Worm (Caenorhabditis elegans) whole organism, L1 larva: ENCODE measurements around the gene sth-1.
A peak's percentile ranks its signal among the peaks of the same experiment; 100 is the strongest.

Experiments used
- C04F5.9 ChIP-seq: sonication (generic microtip); optimal IDR thresholded peaks from 2 replicates; lab custom pipeline; 2016; ENCODE audit warnings: missing genetic modification characterization, missing compliant biosample characterization
- F16B12.6 ChIP-seq: fragments of 150-350 bp; optimal IDR thresholded peaks from 2 replicates; lab custom pipeline; 2014; ENCODE audit warnings: missing biosample characterization, missing genetic modification characterization
- Y116A8C.19 ChIP-seq: sonication (generic microtip); optimal IDR thresholded peaks from 2 replicates; lab custom pipeline; 2016; ENCODE audit warnings: missing compliant biosample characterization, missing genetic modification characterization, borderline replicate concordance
- ama-1 ChIP-seq: fragments of 150-350 bp; optimal IDR thresholded peaks from 2 replicates; lab custom pipeline; 2014
- blmp-1 ChIP-seq: fragments of 150-350 bp; optimal IDR thresholded peaks from 2 replicates; lab custom pipeline; 2014; ENCODE audit warnings: missing biosample characterization, missing genetic modification characterization
- ceh-63 ChIP-seq: fragments of 200-800 bp; sonication (Bioruptor generic); optimal IDR thresholded peaks from 2 replicates; lab custom pipeline; 2018; ENCODE audit warnings: mild to moderate bottlenecking, missing genetic modification characterization, missing compliant biosample characterization
- ceh-82 ChIP-seq, 3 experiments: fragments of 150-350 bp in 1 of 3; sonication (generic microtip) in 2 of 3; optimal IDR thresholded peaks; 2 replicates each; lab custom pipeline; 2014 to 2017; ENCODE audit warnings: missing biosample characterization in 3 of 3, missing genetic modification characterization in 3 of 3
- ceh-88 ChIP-seq: fragments of 200-800 bp; sonication (Bioruptor generic); IDR thresholded peaks from 2 replicates; pipeline ENCODE4 v1.3.6; 2022; ENCODE audit warnings: missing genetic modification characterization, missing compliant biosample characterization
- dpl-1 ChIP-seq, 3 experiments: fragments of 150-350 bp in 2 of 3; sonication (generic microtip) in 1 of 3; optimal IDR thresholded peaks; 2 replicates each; lab custom pipeline; 2014 to 2017; ENCODE audit warnings: missing biosample characterization in 3 of 3, missing genetic modification characterization in 3 of 3, missing genetic modification reagents in 3 of 3
- dsc-1 ChIP-seq: sonication (generic microtip); optimal IDR thresholded peaks from 2 replicates; lab custom pipeline; 2016; ENCODE audit warnings: mild to moderate bottlenecking, missing genetic modification characterization, missing compliant biosample characterization
- efl-1 ChIP-seq, 4 experiments: fragments of 150-350 bp; optimal IDR thresholded peaks in 3 of 4; peaks in 1 of 4; 1 replicate in 1 of 4; 2 replicates in 3 of 4; lab custom pipeline; 2014; ENCODE audit warnings: missing biosample characterization in 2 of 4, missing genetic modification characterization in 2 of 4, missing genetic modification reagents in 2 of 4
- elt-3 ChIP-seq, 6 experiments: fragments of 150-350 bp in 1 of 6; sonication (generic microtip); optimal IDR thresholded peaks; 2 replicates each; lab custom pipeline; 2017 to 2018; ENCODE audit warnings: missing biosample characterization in 6 of 6, missing genetic modification characterization in 6 of 6, inconsistent platforms in 1 of 6
- ets-5 ChIP-seq: fragments of 200-800 bp; sonication (Bioruptor generic); IDR thresholded peaks from 2 replicates; pipeline ENCODE4 v1.3.6; 2022; ENCODE audit warnings: missing genetic modification characterization, missing compliant biosample characterization
- fkh-10 ChIP-seq: sonication (generic microtip); optimal IDR thresholded peaks from 2 replicates; lab custom pipeline; 2017; ENCODE audit warnings: missing biosample characterization, missing genetic modification reagents, missing genetic modification characterization
- fkh-4 ChIP-seq: sonication (generic microtip); optimal IDR thresholded peaks from 2 replicates; lab custom pipeline; 2016; ENCODE audit warnings: missing compliant biosample characterization, missing genetic modification characterization, borderline replicate concordance
- fkh-8 ChIP-seq: sonication (generic microtip); optimal IDR thresholded peaks from 2 replicates; lab custom pipeline; 2016; ENCODE audit warnings: mild to moderate bottlenecking, missing genetic modification characterization, missing compliant biosample characterization
- fos-1 ChIP-seq: fragments of 150-350 bp; optimal IDR thresholded peaks from 2 replicates; lab custom pipeline; 2014; ENCODE audit warnings: missing biosample characterization, missing genetic modification characterization
- grh-1 ChIP-seq: fragments of 200-800 bp; sonication (Bioruptor generic); IDR thresholded peaks from 2 replicates; pipeline ENCODE4 v1.3.6; 2022; ENCODE audit warnings: missing genetic modification reagents, missing genetic modification characterization, missing compliant biosample characterization
- hpl-2 ChIP-seq: fragments of 150-350 bp; optimal IDR thresholded peaks from 2 replicates; lab custom pipeline; 2014; ENCODE audit warnings: missing biosample characterization, missing genetic modification reagents, missing genetic modification characterization
- irx-1 ChIP-seq: sonication (generic microtip); optimal IDR thresholded peaks from 2 replicates; lab custom pipeline; 2016; ENCODE audit warnings: missing genetic modification characterization, missing compliant biosample characterization
- jun-1 ChIP-seq: fragments of 150-350 bp; optimal IDR thresholded peaks from 2 replicates; lab custom pipeline; 2014; ENCODE audit warnings: missing biosample characterization, missing genetic modification reagents, missing genetic modification characterization
- lin-13 ChIP-seq: fragments of 150-350 bp; optimal IDR thresholded peaks from 2 replicates; lab custom pipeline; 2014; ENCODE audit warnings: missing biosample characterization, missing genetic modification reagents, missing genetic modification characterization
- lin-14 ChIP-seq: fragments of 200-800 bp; sonication (Bioruptor generic); optimal IDR thresholded peaks from 2 replicates; lab custom pipeline; 2018; ENCODE audit warnings: mild to moderate bottlenecking, missing genetic modification characterization, moderate library complexity, missing compliant biosample characterization
- lin-15B ChIP-seq: fragments of 150-350 bp; sonication (generic microtip); optimal IDR thresholded peaks from 3 replicates; lab custom pipeline; 2014; ENCODE audit warnings: missing biosample characterization, missing genetic modification characterization
- lin-35 ChIP-seq, 2 experiments: fragments of 150-350 bp; optimal IDR thresholded peaks; 2 replicates each; lab custom pipeline; 2014; ENCODE audit warnings: missing biosample characterization in 2 of 2, missing genetic modification characterization in 2 of 2, missing genetic modification reagents in 2 of 2
- lin-39 ChIP-seq: fragments of 150-350 bp; optimal IDR thresholded peaks from 2 replicates; lab custom pipeline; 2014; ENCODE audit warnings: missing biosample characterization, missing genetic modification reagents, missing genetic modification characterization
- lsy-2 ChIP-seq, 2 experiments: fragments of 150-350 bp; optimal IDR thresholded peaks; 2 replicates each; lab custom pipeline; 2014; ENCODE audit warnings: missing biosample characterization in 2 of 2, missing genetic modification characterization in 2 of 2
- mef-2 ChIP-seq: fragments of 150-350 bp; optimal IDR thresholded peaks from 2 replicates; lab custom pipeline; 2014; ENCODE audit warnings: missing biosample characterization, missing genetic modification characterization
- mep-1 ChIP-seq: fragments of 150-350 bp; optimal IDR thresholded peaks from 2 replicates; lab custom pipeline; 2014; ENCODE audit warnings: missing biosample characterization, missing genetic modification characterization
- nhr-11 ChIP-seq: fragments of 150-350 bp; optimal IDR thresholded peaks from 2 replicates; lab custom pipeline; 2014; ENCODE audit warnings: missing biosample characterization, missing genetic modification characterization
- nhr-12 ChIP-seq: sonication (generic microtip); optimal IDR thresholded peaks from 2 replicates; lab custom pipeline; 2017; ENCODE audit warnings: missing biosample characterization, missing genetic modification characterization
- nhr-19 ChIP-seq: fragments of 200-800 bp; sonication (Bioruptor generic); conservative IDR thresholded peaks from 2 replicates; pipeline ENCODE4 v1.3.6; 2022; ENCODE audit warnings: missing genetic modification characterization, missing compliant biosample characterization
- nhr-20 ChIP-seq: sonication (generic microtip); optimal IDR thresholded peaks from 2 replicates; lab custom pipeline; 2016; ENCODE audit warnings: mild to moderate bottlenecking, missing genetic modification characterization, missing compliant biosample characterization
- nhr-237 ChIP-seq: fragments of 150-350 bp; optimal IDR thresholded peaks from 2 replicates; lab custom pipeline; 2014; ENCODE audit warnings: missing biosample characterization, missing genetic modification characterization
- nhr-47 ChIP-seq: sonication (generic microtip); optimal IDR thresholded peaks from 2 replicates; lab custom pipeline; 2016; ENCODE audit warnings: mild to moderate bottlenecking, missing genetic modification characterization, moderate library complexity, missing compliant biosample characterization
- nhr-76 ChIP-seq: sonication (generic microtip); optimal IDR thresholded peaks from 2 replicates; lab custom pipeline; 2017; ENCODE audit warnings: missing biosample characterization, missing genetic modification characterization
- nhr-77 ChIP-seq: fragments of 150-350 bp; optimal IDR thresholded peaks from 2 replicates; lab custom pipeline; 2014; ENCODE audit warnings: missing biosample characterization, missing genetic modification characterization
- nhr-84 ChIP-seq: sonication (generic microtip); optimal IDR thresholded peaks from 2 replicates; lab custom pipeline; 2017; ENCODE audit warnings: missing biosample characterization, missing genetic modification characterization
- nhr-85 ChIP-seq: sonication (generic microtip); peaks from one replicate; lab custom pipeline; 2016; ENCODE audit warnings: missing genetic modification characterization, inconsistent platforms, missing compliant biosample characterization
- nhr-90 ChIP-seq: sonication (generic microtip); optimal IDR thresholded peaks from 2 replicates; lab custom pipeline; 2016; ENCODE audit warnings: mild to moderate bottlenecking, missing genetic modification characterization, missing compliant biosample characterization; ENCODE audit not compliant: poor library complexity
- pag-3 ChIP-seq: sonication (generic microtip); optimal IDR thresholded peaks from 2 replicates; lab custom pipeline; 2017; ENCODE audit warnings: missing genetic modification characterization, mild to moderate bottlenecking, missing compliant biosample characterization, antibody characterized with exemption, borderline replicate concordance; ENCODE audit not compliant: insufficient read depth
- rnt-1 ChIP-seq: sonication (generic microtip); optimal IDR thresholded peaks from 2 replicates; lab custom pipeline; 2016; ENCODE audit warnings: mild to moderate bottlenecking, missing genetic modification characterization, moderate library complexity, missing compliant biosample characterization
- skn-1 ChIP-seq: fragments of 150-350 bp; optimal IDR thresholded peaks from 2 replicates; lab custom pipeline; 2014; ENCODE audit warnings: missing biosample characterization, missing genetic modification characterization
- snpc-4 ChIP-seq: fragments of 150-350 bp; optimal IDR thresholded peaks from 2 replicates; lab custom pipeline; 2014; ENCODE audit warnings: missing biosample characterization, missing genetic modification characterization
- snu-23 ChIP-seq: sonication (generic microtip); optimal IDR thresholded peaks from 2 replicates; lab custom pipeline; 2016; ENCODE audit warnings: missing genetic modification characterization, missing compliant biosample characterization
- sox-4 ChIP-seq: sonication (generic microtip); optimal IDR thresholded peaks from 2 replicates; lab custom pipeline; 2016; ENCODE audit warnings: missing genetic modification characterization, missing compliant biosample characterization
- swsn-7 ChIP-seq: sonication (generic microtip); optimal IDR thresholded peaks from 2 replicates; lab custom pipeline; 2016; ENCODE audit warnings: missing genetic modification characterization, missing compliant biosample characterization
- tbx-2 ChIP-seq: sonication (generic microtip); optimal IDR thresholded peaks from 2 replicates; lab custom pipeline; 2016; ENCODE audit warnings: missing genetic modification characterization, missing compliant biosample characterization
- unc-130 ChIP-seq: fragments of 150-350 bp; optimal IDR thresholded peaks from 2 replicates; lab custom pipeline; 2017; ENCODE audit warnings: missing biosample characterization, missing genetic modification characterization, inconsistent platforms
- unc-62 ChIP-seq: fragments of 150-350 bp; optimal IDR thresholded peaks from 2 replicates; lab custom pipeline; 2014; ENCODE audit warnings: missing biosample characterization, missing genetic modification reagents, missing genetic modification characterization
- unc-86 ChIP-seq: sonication (generic microtip); optimal IDR thresholded peaks from 2 replicates; lab custom pipeline; 2016; ENCODE audit warnings: missing genetic modification characterization, missing compliant biosample characterization
- unc-98 ChIP-seq: fragments of 200-800 bp; sonication (Bioruptor generic); IDR thresholded peaks from 2 replicates; pipeline ENCODE4 v1.3.6; 2022; ENCODE audit warnings: missing genetic modification characterization, missing compliant biosample characterization
- ztf-11 ChIP-seq, 2 experiments: sonication (generic microtip); optimal IDR thresholded peaks; 2 replicates each; lab custom pipeline; 2016 to 2017; ENCODE audit warnings: missing genetic modification characterization in 2 of 2, missing biosample characterization in 1 of 2, missing compliant biosample characterization in 1 of 2
- ztf-4 ChIP-seq: fragments of 150-350 bp; optimal IDR thresholded peaks from 2 replicates; lab custom pipeline; 2014; ENCODE audit warnings: missing biosample characterization, missing genetic modification characterization

The sth-1 gene

ce11 chrV:8043664-8044063 lies 8.3 kb upstream of the sth-1 start (continued):
- TF ChIP-seq fkh-8 (no peak), nhr-77 (tag; lab: Kevin White, UChicago) (no peak), ama-1 (lab: Kevin White, UChicago) (no peak), ceh-63 (GFP tag; lab: Kevin White, UChicago) (no peak), jun-1 (tag; lab: Kevin White, UChicago) (no peak), nhr-12 (tag; lab: Kevin White, UChicago) (no peak), nhr-11 (tag; lab: Kevin White, UChicago) (no peak), mep-1 (tag; lab: Kevin White, UChicago) (peak; percentile 38), elt-3 (tag; optimal IDR thresholded peaks at IDR 0.05; lab: Kevin White, UChicago) (peak in 2 of 6 experiments; percentile 33 to 36), sox-4 (tag; lab: Kevin White, UChicago) (no peak), unc-130 (tag; lab: Kevin White, UChicago) (no peak), fkh-10 (no peak), unc-62 (no peak), grh-1 (no peak), dsc-1 (tag; lab: Kevin White, UChicago) (no peak), unc-86 (tag; lab: Kevin White, UChicago) (no peak), lin-35 (GFP tag; optimal IDR thresholded peaks at IDR 0.05; lab: Kevin White, UChicago) (no peak), rnt-1 (tag; lab: Kevin White, UChicago) (no peak), unc-98 (GFP tag; lab: Robert Waterston, UW) (no peak), nhr-237 (no peak), tbx-2 (no peak), snpc-4 (tag; lab: Kevin White, UChicago) (no peak), nhr-20 (peak; percentile 35), lin-39 (tag; lab: Kevin White, UChicago) (no peak), lin-13 (GFP tag; lab: Kevin White, UChicago) (no peak), ztf-11 (tag; optimal IDR thresholded peaks at IDR 0.05; lab: Kevin White, UChicago) (no peak), nhr-84 (tag; lab: Kevin White, UChicago) (no peak), nhr-19 (GFP tag; lab: Robert Waterston, UW) (no peak), nhr-90 (tag; lab: Kevin White, UChicago) (no peak), snu-23 (GFP tag; lab: Kevin White, UChicago) (peak; percentile 28), fkh-4 (no peak), pag-3 (tag; lab: Kevin White, UChicago) (no peak), ztf-4 (tag; lab: Kevin White, UChicago) (no peak), efl-1 (optimal IDR thresholded peaks at IDR 0.05; lab: Kevin White, UChicago) (no peak), efl-1 (GFP tag; optimal IDR thresholded peaks at IDR 0.05 in 1 of 2; lab: Kevin White, UChicago) (peak in 1 of 2 experiments; percentile 41)
- TF ChIP-seq, all 84 proteins: peak for 8

- TF ChIP-seq fos-1 (tag; lab: Kevin White, UChicago) (no peak), skn-1 (no peak), lin-15B (tag; lab: Kevin White, UChicago) (no peak), irx-1 (tag; lab: Kevin White, UChicago) (no peak), ceh-88 (GFP tag; lab: Robert Waterston, UW) (no peak), nhr-47 (tag; lab: Kevin White, UChicago) (no peak), swsn-7 (tag; lab: Kevin White, UChicago) (no peak), dpl-1 (GFP tag; optimal IDR thresholded peaks at IDR 0.05; lab: Kevin White, UChicago) (no peak), rnt-1 (tag; lab: Kevin White, UChicago) (no peak), nhr-90 (tag; lab: Kevin White, UChicago) (no peak), F16B12.6 (tag; lab: Kevin White, UChicago) (no peak), C04F5.9 (no peak), snpc-4 (tag; lab: Kevin White, UChicago) (no peak), hpl-2 (no peak), ets-5 (GFP tag; lab: Robert Waterston, UW) (no peak), lsy-2 (tag; optimal IDR thresholded peaks at IDR 0.05; lab: Kevin White, UChicago) (no peak), Y116A8C.19 (tag; lab: Kevin White, UChicago) (no peak), nhr-85 (tag; lab: Kevin White, UChicago) (peak; percentile 84), fkh-8 (no peak), ceh-82 (tag; optimal IDR thresholded peaks at IDR 0.05; lab: Kevin White, UChicago) (no peak), blmp-1 (tag; lab: Kevin White, UChicago) (peak; percentile 68), mef-2 (tag; lab: Kevin White, UChicago) (no peak), unc-62 (no peak), lin-14 (GFP tag; lab: Kevin White, UChicago) (peak; percentile 61), mep-1 (tag; lab: Kevin White, UChicago) (peak; percentile 46), nhr-76 (tag; lab: Kevin White, UChicago) (no peak)
These were observed 7.0 kb upstream of the sth-1 start for ce11 chrV:8044957-8045356.
